Worm (Caenorhabditis elegans) whole organism, L4 larva: ENCODE measurements around the gene T23F2.2.

Source experiments
- F37D6.2 ChIP-seq: sonication (generic microtip); optimal IDR thresholded peaks from 2 replicates; lab custom pipeline; 2016; ENCODE audit warnings: mild to moderate bottlenecking, missing genetic modification characterization, missing compliant biosample characterization
- T20F7.1 ChIP-seq: fragments of 200-800 bp; sonication (Bioruptor generic); optimal IDR thresholded peaks from 2 replicates; lab custom pipeline; 2018; ENCODE audit warnings: mild to moderate bottlenecking, missing genetic modification characterization, missing compliant biosample characterization
- T26A8.4 ChIP-seq: fragments of 200-800 bp; sonication (Bioruptor generic); IDR thresholded peaks from 2 replicates; pipeline ENCODE4 v1.3.6; 2022; ENCODE audit warnings: missing genetic modification characterization, missing compliant biosample characterization
- Y105C5A.15 ChIP-seq: fragments of 200-800 bp; sonication (Bioruptor generic); IDR thresholded peaks from 2 replicates; pipeline ENCODE4 v1.3.6; 2022; ENCODE audit warnings: missing genetic modification characterization, missing compliant biosample characterization
- Y75B8A.6 ChIP-seq: fragments of 200-800 bp; sonication (Bioruptor generic); IDR thresholded peaks from 2 replicates; pipeline ENCODE4 v1.3.6; 2022; ENCODE audit warnings: missing genetic modification reagents, missing genetic modification characterization, missing compliant biosample characterization
- ZK546.5 ChIP-seq, 2 experiments: sonication (generic microtip); optimal IDR thresholded peaks; 2 replicates each; lab custom pipeline; 2017; ENCODE audit warnings: missing biosample characterization in 2 of 2, missing genetic modification characterization in 2 of 2
- aha-1 ChIP-seq: fragments of 150-350 bp; peaks from one replicate; lab custom pipeline; 2014; ENCODE audit warnings: missing biosample characterization, missing genetic modification characterization
- ama-1 ChIP-seq: fragments of 150-350 bp; optimal IDR thresholded peaks from 2 replicates; lab custom pipeline; 2014; ENCODE audit warnings: inconsistent platforms, mixed read lengths
- arid-1 ChIP-seq: fragments of 200-800 bp; sonication (Bioruptor generic); conservative IDR thresholded peaks from 2 replicates; pipeline ENCODE4 v1.3.6; 2022; ENCODE audit warnings: missing genetic modification reagents, missing genetic modification characterization, missing compliant biosample characterization
- ceh-32 ChIP-seq: sonication (generic microtip); optimal IDR thresholded peaks from 2 replicates; lab custom pipeline; 2016; ENCODE audit warnings: mild to moderate bottlenecking, missing genetic modification characterization, missing compliant biosample characterization; ENCODE audit not compliant: poor library complexity
- cey-2 ChIP-seq: sonication (generic microtip); optimal IDR thresholded peaks from 3 replicates; lab custom pipeline; 2017; ENCODE audit warnings: missing genetic modification characterization, mild to moderate bottlenecking, missing compliant biosample characterization, antibody characterized with exemption, borderline replicate concordance; ENCODE audit not compliant: insufficient read depth
- daf-16 ChIP-seq, 3 experiments: sonication (generic microtip); optimal IDR thresholded peaks; 2 replicates each; lab custom pipeline; 2016 to 2017; ENCODE audit warnings: missing genetic modification characterization in 3 of 3, missing genetic modification reagents in 3 of 3, mild to moderate bottlenecking in 2 of 3, missing compliant biosample characterization in 2 of 3, missing biosample characterization in 1 of 3, moderate library complexity in 1 of 3
- daf-19 ChIP-seq: fragments of 200-800 bp; sonication (Bioruptor generic); conservative IDR thresholded peaks from 2 replicates; pipeline ENCODE4 v1.3.6; 2022; ENCODE audit warnings: missing genetic modification characterization, missing compliant biosample characterization
- daf-8 ChIP-seq: fragments of 200-800 bp; sonication (Bioruptor generic); IDR thresholded peaks from 2 replicates; pipeline ENCODE4 v1.3.6; 2022; ENCODE audit warnings: missing genetic modification characterization, missing compliant biosample characterization
- egl-27 ChIP-seq: sonication (generic microtip); optimal IDR thresholded peaks from 3 replicates; lab custom pipeline; 2017; ENCODE audit warnings: missing biosample characterization, missing genetic modification reagents, missing genetic modification characterization
- hif-1 ChIP-seq, 2 experiments: sonication (generic microtip); optimal IDR thresholded peaks; 2 replicates each; lab custom pipeline; 2016 to 2017; ENCODE audit warnings: missing compliant biosample characterization in 2 of 2, missing genetic modification characterization in 2 of 2, missing genetic modification reagents in 2 of 2, missing genotype in 2 of 2, mild to moderate bottlenecking in 1 of 2
- hlh-11 ChIP-seq: fragments of 200-800 bp; sonication (Bioruptor generic); optimal IDR thresholded peaks from 2 replicates; lab custom pipeline; 2018; ENCODE audit warnings: mild to moderate bottlenecking, missing genetic modification characterization, missing compliant biosample characterization
- hlh-30 ChIP-seq: sonication (generic microtip); optimal IDR thresholded peaks from 2 replicates; lab custom pipeline; 2017; ENCODE audit warnings: antibody characterized with exemption, mild to moderate bottlenecking, missing genetic modification characterization, missing compliant biosample characterization; ENCODE audit not compliant: insufficient read depth
- lin-13 ChIP-seq: fragments of 150-350 bp; optimal IDR thresholded peaks from 2 replicates; lab custom pipeline; 2014; ENCODE audit warnings: missing biosample characterization, missing genetic modification reagents, missing genetic modification characterization
- lin-38 ChIP-seq: fragments of 200-800 bp; sonication (Bioruptor generic); IDR thresholded peaks from 2 replicates; pipeline ENCODE4 v1.3.6; 2022; ENCODE audit warnings: missing genetic modification reagents, missing genetic modification characterization, missing compliant biosample characterization
- lin-39 ChIP-seq: fragments of 150-350 bp; optimal IDR thresholded peaks from 2 replicates; lab custom pipeline; 2014; ENCODE audit warnings: missing biosample characterization, missing genetic modification reagents, missing genetic modification characterization
- lsy-2 ChIP-seq, 2 experiments: fragments of 150-350 bp in 1 of 2; sonication (generic microtip) in 1 of 2; optimal IDR thresholded peaks; 2 replicates each; lab custom pipeline; 2014 to 2017; ENCODE audit warnings: missing biosample characterization in 2 of 2, missing genetic modification characterization in 2 of 2
- mep-1 ChIP-seq: fragments of 150-350 bp; sonication (generic microtip); optimal IDR thresholded peaks from 3 replicates; lab custom pipeline; 2014; ENCODE audit warnings: missing biosample characterization, missing genetic modification characterization
- nhr-102 ChIP-seq: sonication (generic microtip); optimal IDR thresholded peaks from 2 replicates; lab custom pipeline; 2016; ENCODE audit warnings: mild to moderate bottlenecking, missing genetic modification characterization, moderate library complexity, missing compliant biosample characterization
- nhr-111 ChIP-seq: fragments of 200-800 bp; sonication (Bioruptor generic); optimal IDR thresholded peaks from 2 replicates; lab custom pipeline; 2018; ENCODE audit warnings: mild to moderate bottlenecking, missing genetic modification characterization, missing compliant biosample characterization
- nhr-28 ChIP-seq: fragments of 150-350 bp; optimal IDR thresholded peaks from 2 replicates; lab custom pipeline; 2014; ENCODE audit warnings: missing biosample characterization, missing genetic modification characterization
- nhr-48 ChIP-seq: sonication (generic microtip); optimal IDR thresholded peaks from 2 replicates; lab custom pipeline; 2016; ENCODE audit warnings: mild to moderate bottlenecking, missing genetic modification characterization, missing compliant biosample characterization
- nhr-77 ChIP-seq: fragments of 150-350 bp; optimal IDR thresholded peaks from 2 replicates; lab custom pipeline; 2014; ENCODE audit warnings: missing biosample characterization, missing genetic modification characterization
- pha-4 ChIP-seq, 2 experiments: fragments of 150-350 bp in 1 of 2; fragments of 200-800 bp in 1 of 2; sonication (Bioruptor generic) in 1 of 2; IDR thresholded peaks in 1 of 2; optimal IDR thresholded peaks in 1 of 2; 2 replicates each; pipeline versions ENCODE4 v1.3.6 to Lab custom; 2014 to 2022; ENCODE audit warnings: missing genetic modification characterization in 2 of 2, missing genetic modification reagents in 2 of 2, missing biosample characterization in 1 of 2, missing compliant biosample characterization in 1 of 2
- spr-1 ChIP-seq: sonication (generic microtip); optimal IDR thresholded peaks from 2 replicates; lab custom pipeline; 2016; ENCODE audit warnings: mild to moderate bottlenecking, missing genetic modification characterization, missing compliant biosample characterization
- spr-3 ChIP-seq: fragments of 200-800 bp; sonication (Bioruptor generic); optimal IDR thresholded peaks from 2 replicates; lab custom pipeline; 2018; ENCODE audit warnings: mild to moderate bottlenecking, missing genetic modification characterization, missing compliant biosample characterization
- unc-130 ChIP-seq: sonication (generic microtip); optimal IDR thresholded peaks from 2 replicates; lab custom pipeline; 2016; ENCODE audit warnings: missing genetic modification reagents, missing genetic modification characterization, missing compliant biosample characterization
- vab-7 ChIP-seq: fragments of 200-800 bp; sonication (Bioruptor generic); IDR thresholded peaks from 2 replicates; pipeline ENCODE4 v1.3.6; 2022; ENCODE audit warnings: missing genetic modification reagents, missing genetic modification characterization, missing compliant biosample characterization
- zfp-2 ChIP-seq: sonication (generic microtip); optimal IDR thresholded peaks from 2 replicates; lab custom pipeline; 2016; ENCODE audit warnings: mild to moderate bottlenecking, missing genetic modification characterization, missing compliant biosample characterization
- zip-2 ChIP-seq: fragments of 150-350 bp; optimal IDR thresholded peaks from 2 replicates; lab custom pipeline; 2014; ENCODE audit warnings: missing biosample characterization, missing genetic modification characterization

T23F2.2 gene

DNA sequence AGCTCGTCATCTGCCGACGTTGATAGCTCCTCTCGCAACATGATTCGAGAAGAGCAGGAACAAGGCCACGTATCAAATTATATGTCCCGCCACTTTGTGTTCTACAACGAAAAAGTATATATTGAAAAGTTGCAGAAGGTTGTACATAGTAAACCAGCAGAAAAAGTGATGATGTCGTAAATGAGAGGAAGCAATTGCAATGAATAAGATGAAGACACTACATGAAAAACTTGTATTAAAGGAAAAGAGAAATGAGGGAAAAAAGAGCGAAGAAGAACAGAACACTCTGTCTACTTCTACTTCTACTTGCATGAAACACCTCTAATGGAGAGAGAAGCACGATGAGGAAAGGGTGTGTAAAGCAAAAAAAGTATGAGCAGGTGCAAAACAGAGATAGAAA is at the start of gene T23F2.2:
Gene T23F2.2, minus strand, starts transcription at position 101 of the 400 bp plus-strand sequence.
- TF ChIP-seq daf-8 (GFP tag; lab: Robert Waterston, UW) (no peak), ceh-32 (no peak), nhr-102 (tag; lab: Kevin White, UChicago) (no peak), ZK546.5 (tag; optimal IDR thresholded peaks at IDR 0.05; lab: Kevin White, UChicago) (no peak), egl-27 (tag; lab: Kevin White, UChicago) (no peak), lin-39 (tag; lab: Kevin White, UChicago) (no peak), T20F7.1 (GFP tag; lab: Kevin White, UChicago) (no peak)

DNA sequence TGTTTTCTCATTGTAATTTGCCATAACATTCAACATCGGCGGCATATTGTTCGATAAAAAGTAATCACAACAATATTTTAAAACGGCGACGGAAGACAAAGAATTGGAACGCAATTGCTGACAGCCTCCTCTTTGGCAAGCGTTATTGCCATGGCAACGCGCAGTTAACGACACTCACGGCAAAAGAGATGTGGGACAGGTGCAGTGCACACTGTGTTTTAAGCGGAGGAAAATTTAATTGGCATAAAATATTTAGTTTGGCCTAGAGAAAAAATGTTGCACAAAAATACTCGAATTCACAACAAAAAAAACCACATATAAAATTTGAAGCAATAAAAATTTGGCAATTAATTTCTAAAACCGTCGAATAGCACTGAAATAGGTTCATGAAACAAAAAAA is 47.6 kb upstream of the T23F2.2 start, which contains the start of gene ifta-1:
Gene ifta-1, minus strand, starts transcription at position 101 of the 400 bp plus-strand sequence.
- no peak for TF ChIP-seq arid-1 (GFP tag; lab: Robert Waterston, UW)
- TF ChIP-seq aha-1, result peak; percentile 19
- TF ChIP-seq spr-3 (GFP tag; lab: Kevin White, UChicago), result no peak
- TF ChIP-seq zip-2 (tag; lab: Kevin White, UChicago), result no peak
- TF ChIP-seq daf-16 (GFP tag; optimal IDR thresholded peaks at IDR 0.05; lab: Kevin White, UChicago), result no peak
- TF ChIP-seq daf-16 (tag; optimal IDR thresholded peaks at IDR 0.05; lab: Kevin White, UChicago), result no peak
- no peak for TF ChIP-seq cey-2 (tag; lab: Kevin White, UChicago)
- no peak for TF ChIP-seq nhr-28 (tag; lab: Kevin White, UChicago)

ce11 chrX:5547828-5548227 is 42.8 kb upstream of the T23F2.2 start:
- no peak for TF ChIP-seq zip-2 (tag; lab: Kevin White, UChicago)
- TF ChIP-seq unc-130, result no peak
- no peak for TF ChIP-seq daf-19
- TF ChIP-seq ZK546.5 (tag; optimal IDR thresholded peaks at IDR 0.05; lab: Kevin White, UChicago), result no peak
- no peak for TF ChIP-seq nhr-48
- no peak for TF ChIP-seq pha-4 (GFP tag; IDR thresholded peaks at IDR 0.05; lab: Robert Waterston, UW)
- TF ChIP-seq pha-4 (tag; optimal IDR thresholded peaks at IDR 0.05; lab: Kevin White, UChicago), result no peak
- no peak for TF ChIP-seq nhr-111 (GFP tag; lab: Kevin White, UChicago)
- TF ChIP-seq nhr-77 (tag; lab: Kevin White, UChicago), result no peak
- TF ChIP-seq lin-13 (GFP tag; lab: Kevin White, UChicago), result no peak
- no peak for TF ChIP-seq zfp-2 (tag; lab: Kevin White, UChicago)
- no peak for TF ChIP-seq vab-7 (GFP tag; lab: Robert Waterston, UW)
- TF ChIP-seq T26A8.4 (GFP tag; lab: Robert Waterston, UW), result no peak
- TF ChIP-seq hlh-11 (tag; lab: Kevin White, UChicago), result no peak
- TF ChIP-seq hif-1 (tag; optimal IDR thresholded peaks at IDR 0.05; lab: Kevin White, UChicago), result no peak
- no peak for TF ChIP-seq spr-1 (tag; lab: Kevin White, UChicago)
- TF ChIP-seq lin-38 (GFP tag; lab: Robert Waterston, UW), result no peak
- TF ChIP-seq lsy-2 (tag; optimal IDR thresholded peaks at IDR 0.05; lab: Kevin White, UChicago), result no peak
- TF ChIP-seq hlh-30, result no peak
- no peak for TF ChIP-seq mep-1
- no peak for TF ChIP-seq Y75B8A.6 (GFP tag; lab: Robert Waterston, UW)
- TF ChIP-seq, all 104 proteins: peak for 0

- TF ChIP-seq Y105C5A.15 (no peak), zfp-2 (tag; lab: Kevin White, UChicago) (no peak), nhr-28 (tag; lab: Kevin White, UChicago) (no peak), F37D6.2 (tag; lab: Kevin White, UChicago) (no peak), ama-1 (no peak)
Measured at ce11 chrX:5543651-5544050, 38.6 kb upstream of the T23F2.2 start, which contains the start of gene C54G7.1. Gene C54G7.1, plus strand, starts transcription at chrX:5543951.
